Worm (Caenorhabditis elegans): Measurements from ENCODE around the gene T04F8.3.

The T04F8.3 gene

DNA sequence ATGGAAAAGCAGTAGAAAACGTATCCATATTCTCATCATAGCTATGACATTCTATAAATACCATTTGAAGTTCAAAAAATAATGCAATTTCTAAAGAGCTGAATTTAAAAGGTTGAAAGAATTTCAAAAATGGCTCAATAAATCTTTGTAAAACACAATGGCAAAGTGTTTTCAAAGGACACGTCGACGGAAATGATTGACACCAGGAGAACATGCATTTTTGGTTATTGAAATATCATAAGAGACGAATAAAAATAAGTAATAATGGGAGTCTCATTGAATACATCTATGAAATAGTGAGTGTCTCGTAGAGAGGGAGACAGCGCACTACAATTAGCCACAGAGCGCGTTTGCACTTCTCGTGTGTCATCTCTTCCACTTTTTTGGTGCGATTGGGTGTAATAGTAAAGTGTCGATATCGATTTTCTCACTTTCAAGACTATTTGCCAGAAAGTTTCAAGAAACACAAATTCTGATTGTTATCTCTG is 1.9 kb upstream of the T04F8.3 start, which contains the start of gene T04F8.2:
Gene T04F8.2 (minus strand): TSS at position 51 of the 488 bp plus-strand sequence.
- TF ChIP-seq dsc-1 (tag; optimal IDR thresholded peaks at IDR 0.05), result peak; percentile 57
- peak; percentile 17; the same call in 1 of the 2 replicates for TF ChIP-seq isw-1 (GFP tag; IDR thresholded peaks at IDR 0.05)
- TF ChIP-seq mdl-1 (tag; optimal IDR thresholded peaks at IDR 0.05), result peak in 1 of 2 experiments; percentile 58
- TF ChIP-seq ceh-90 (tag; optimal IDR thresholded peaks at IDR 0.05), result no peak
- no peak for TF ChIP-seq egl-13 (tag; optimal IDR thresholded peaks at IDR 0.05)
- TF ChIP-seq ceh-88 (GFP tag; IDR thresholded peaks at IDR 0.05), result no peak
- TF ChIP-seq swsn-7 (tag; optimal IDR thresholded peaks at IDR 0.05), result peak; percentile 65
- no peak for TF ChIP-seq ces-1 (GFP tag; optimal IDR thresholded peaks at IDR 0.05)
- TF ChIP-seq jun-1 (tag; optimal IDR thresholded peaks at IDR 0.05), result peak; percentile 51
- peak; percentile 28 for TF ChIP-seq elt-2 (tag; optimal IDR thresholded peaks at IDR 0.05)
- TF ChIP-seq xbp-1 (tag; optimal IDR thresholded peaks at IDR 0.05), result peak; percentile 55
- peak; percentile 43 to 49 for TF ChIP-seq efl-1 (optimal IDR thresholded peaks at IDR 0.05)
- peak in 1 of 2 experiments; percentile 35 for TF ChIP-seq efl-1 (GFP tag; optimal IDR thresholded peaks at IDR 0.05 in 1 of 2)
- peak; percentile 30 for TF ChIP-seq fos-1 (tag; optimal IDR thresholded peaks at IDR 0.05)
- TF ChIP-seq rnt-1 (tag; optimal IDR thresholded peaks at IDR 0.05), result peak; percentile 52
- no peak for TF ChIP-seq tlp-1 (tag; optimal IDR thresholded peaks at IDR 0.05)
- TF ChIP-seq nhr-47 (tag; optimal IDR thresholded peaks at IDR 0.05), result peak; percentile 66
- no peak for TF ChIP-seq snpc-4 (tag; optimal IDR thresholded peaks at IDR 0.05)
- peak; percentile 62 for TF ChIP-seq unc-130 (tag; optimal IDR thresholded peaks at IDR 0.05)
- peak; percentile 88 for TF ChIP-seq C16A3.4 (tag; optimal IDR thresholded peaks at IDR 0.05)
- TF ChIP-seq fkh-8 (tag; optimal IDR thresholded peaks at IDR 0.05), result peak; percentile 34
- TF ChIP-seq vab-15 (tag; optimal IDR thresholded peaks at IDR 0.05), result peak; percentile 94
- TF ChIP-seq pag-3 (tag; optimal IDR thresholded peaks at IDR 0.05; ENCODE audit: borderline replicate concordance, insufficient read depth), result no peak
- TF ChIP-seq hpl-2 (GFP tag; optimal IDR thresholded peaks at IDR 0.05), result no peak
- peak; percentile 29 for TF ChIP-seq nhr-19 (GFP tag; conservative IDR thresholded peaks at IDR 0.05)
- peak; percentile 65 for TF ChIP-seq tbx-2 (tag; optimal IDR thresholded peaks at IDR 0.05)
- TF ChIP-seq dpl-1 (GFP tag; optimal IDR thresholded peaks at IDR 0.05), result peak; percentile 6 to 40 (median 11)
- TF ChIP-seq aly-2 (tag; optimal IDR thresholded peaks at IDR 0.05), result no peak
- peak; percentile 64 for TF ChIP-seq blmp-1 (tag; optimal IDR thresholded peaks at IDR 0.05)
- TF ChIP-seq mep-1 (tag; optimal IDR thresholded peaks at IDR 0.05), result peak; percentile 85
- TF ChIP-seq nhr-71 (tag; optimal IDR thresholded peaks at IDR 0.05), result peak; percentile 72
- no peak for TF ChIP-seq fkh-10 (GFP tag; optimal IDR thresholded peaks at IDR 0.05)
- peak; percentile 32 for TF ChIP-seq lin-15B (tag; optimal IDR thresholded peaks at IDR 0.05)
- peak; percentile 26 for TF ChIP-seq F16B12.6 (tag; optimal IDR thresholded peaks at IDR 0.05)
- TF ChIP-seq nhr-20 (tag; optimal IDR thresholded peaks at IDR 0.05), result peak; percentile 82
- no peak for TF ChIP-seq unc-98 (GFP tag; IDR thresholded peaks at IDR 0.05)
- peak in 1 of 3 experiments; percentile 40 for TF ChIP-seq ceh-82 (tag; optimal IDR thresholded peaks at IDR 0.05)
- TF ChIP-seq ztf-4 (tag; optimal IDR thresholded peaks at IDR 0.05), result no peak
- TF ChIP-seq nhr-28 (tag; optimal IDR thresholded peaks at IDR 0.05), result no peak
- TF ChIP-seq nhr-85 (tag), result peak; percentile 79
- TF ChIP-seq sptf-1 (tag; optimal IDR thresholded peaks at IDR 0.05), result no peak
- TF ChIP-seq ets-5 (GFP tag; IDR thresholded peaks at IDR 0.05), result no peak
- peak; percentile 24 for TF ChIP-seq nhr-90 (tag; optimal IDR thresholded peaks at IDR 0.05; ENCODE audit: poor library complexity)
- peak; percentile 80 for TF ChIP-seq lin-14 (GFP tag; optimal IDR thresholded peaks at IDR 0.05)
- TF ChIP-seq skn-1 (tag; optimal IDR thresholded peaks at IDR 0.05), result peak; percentile 50
- TF ChIP-seq lsy-2 (tag; optimal IDR thresholded peaks at IDR 0.05), result peak; percentile 41 to 70
- TF ChIP-seq zip-4 (GFP tag; optimal IDR thresholded peaks at IDR 0.05), result no peak
- no peak for TF ChIP-seq mef-2 (tag; optimal IDR thresholded peaks at IDR 0.05)
- peak; percentile 54 to 59 for TF ChIP-seq lin-35 (GFP tag; optimal IDR thresholded peaks at IDR 0.05)
- TF ChIP-seq snu-23 (GFP tag; optimal IDR thresholded peaks at IDR 0.05), result peak; percentile 76
- TF ChIP-seq fkh-4 (tag; optimal IDR thresholded peaks at IDR 0.05; ENCODE audit: borderline replicate concordance), result no peak
- TF ChIP-seq nhr-77 (tag; optimal IDR thresholded peaks at IDR 0.05), result peak; percentile 32
- peak in 1 of 6 experiments; percentile 8 for TF ChIP-seq elt-3 (tag; optimal IDR thresholded peaks at IDR 0.05)
